Worm (Caenorhabditis elegans): ENCODE results near the gene zhit-3.
A peak's percentile ranks its signal among the peaks of the same experiment; 100 is the strongest.

zhit-3 gene

DNA sequence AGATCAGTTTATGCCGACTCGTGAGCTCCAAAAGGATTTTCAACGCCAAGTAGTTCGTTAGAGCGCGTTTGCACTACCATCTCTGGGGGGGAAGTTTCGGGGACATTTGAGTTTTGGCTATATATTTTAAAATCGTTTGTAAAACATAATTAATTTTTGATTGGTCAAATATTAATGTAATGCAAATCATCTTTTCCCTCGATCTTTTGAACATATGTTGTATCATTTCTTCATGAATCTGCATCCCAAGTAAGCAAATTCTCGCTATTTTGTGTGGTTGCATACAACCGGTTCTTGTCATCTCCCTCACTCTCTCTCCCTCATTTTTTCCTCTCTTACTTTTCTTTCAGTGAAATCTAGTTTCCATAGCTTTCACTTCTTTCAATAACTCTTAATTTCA is 33.8 kb downstream of the zhit-3 start (continued):
- TF ChIP-seq Y5F2A.4 (GFP tag; optimal IDR thresholded peaks at IDR 0.05) = no peak
- TF ChIP-seq nhr-102 (tag; optimal IDR thresholded peaks at IDR 0.05) = no peak
- TF ChIP-seq D1046.2 (GFP tag; IDR thresholded peaks at IDR 0.05) = no peak
- TF ChIP-seq ctbp-1 (GFP tag; IDR thresholded peaks at IDR 0.05) = 0 out of 2 replicates have a peak, but pooled peaks have one; percentile 22
- TF ChIP-seq ceh-44 (GFP tag; IDR thresholded peaks at IDR 0.05) = no peak
- TF ChIP-seq mxl-2 (GFP tag; conservative IDR thresholded peaks at IDR 0.05) = no peak
- no peak for TF ChIP-seq Y105C5A.15 (GFP tag; IDR thresholded peaks at IDR 0.05)
- TF ChIP-seq zip-11 (GFP tag; IDR thresholded peaks at IDR 0.05) = no peak
- TF ChIP-seq dmd-8 (GFP tag; IDR thresholded peaks at IDR 0.05) = no peak
- TF ChIP-seq duxl-1 (tag; optimal IDR thresholded peaks at IDR 0.05; ENCODE audit: poor library complexity) = no peak
- peak; percentile 40 for TF ChIP-seq nhr-28 (tag; optimal IDR thresholded peaks at IDR 0.05)
- no peak for TF ChIP-seq nhr-111 (GFP tag; optimal IDR thresholded peaks at IDR 0.05)
- no peak for TF ChIP-seq pqm-1 (tag; optimal IDR thresholded peaks at IDR 0.05)
- no peak for TF ChIP-seq dmd-9 (GFP tag; IDR thresholded peaks at IDR 0.05)
- TF ChIP-seq daf-8 (GFP tag; IDR thresholded peaks at IDR 0.05) = no peak
- TF ChIP-seq T26A8.4 (GFP tag; IDR thresholded peaks at IDR 0.05) = no peak
- TF ChIP-seq spr-3 (GFP tag; optimal IDR thresholded peaks at IDR 0.05) = no peak
- TF ChIP-seq php-3 (GFP tag; IDR thresholded peaks at IDR 0.05) = no peak
- TF ChIP-seq ztf-11 (tag; optimal IDR thresholded peaks at IDR 0.05) = no peak
- no peak for TF ChIP-seq daf-19 (GFP tag; conservative IDR thresholded peaks at IDR 0.05)
- peak; percentile 51 for TF ChIP-seq T20F7.1 (GFP tag; optimal IDR thresholded peaks at IDR 0.05)
- TF ChIP-seq ces-1 (GFP tag; optimal IDR thresholded peaks at IDR 0.05) = no peak
- no peak for TF ChIP-seq F44E2.7 (GFP tag; IDR thresholded peaks at IDR 0.05)

DNA sequence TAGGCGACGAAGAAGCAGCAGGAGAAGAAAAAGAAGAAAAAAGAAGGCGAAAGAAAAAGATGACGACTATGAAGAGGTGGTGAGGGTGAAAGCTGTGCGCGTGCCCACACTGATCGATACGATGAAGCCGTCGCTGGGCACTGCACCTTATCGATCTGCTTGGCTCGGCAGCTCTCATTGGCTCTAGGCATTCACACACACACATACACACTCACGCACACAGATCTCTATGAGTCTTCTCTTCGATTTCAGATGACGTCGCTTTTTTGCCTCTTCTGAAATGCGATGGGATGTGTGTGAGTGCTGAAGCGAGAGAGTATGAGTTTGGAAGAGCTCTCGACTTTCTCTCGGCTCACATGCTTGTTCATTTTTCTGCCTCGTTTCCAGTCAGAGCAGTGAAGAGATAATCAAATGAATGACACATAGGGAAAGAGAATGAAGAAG is 37.3 kb downstream of the zhit-3 start:
- no peak for TF ChIP-seq R02D3.7 (tag; optimal IDR thresholded peaks at IDR 0.05)
- no peak for TF ChIP-seq spr-3 (GFP tag; optimal IDR thresholded peaks at IDR 0.05)
- TF ChIP-seq hmg-1.1 (GFP tag; IDR thresholded peaks at IDR 0.05) = peak; percentile 82
- TF ChIP-seq D1046.2 (GFP tag; IDR thresholded peaks at IDR 0.05) = no peak
- peak; percentile 73 for TF ChIP-seq hlh-30 (tag; optimal IDR thresholded peaks at IDR 0.05; ENCODE audit: insufficient read depth)
- no peak for TF ChIP-seq gei-8 (GFP tag; optimal IDR thresholded peaks at IDR 0.05)
- no peak for TF ChIP-seq cey-2 (tag; optimal IDR thresholded peaks at IDR 0.05; ENCODE audit: borderline replicate concordance, insufficient read depth)
- TF ChIP-seq dmd-6 (GFP tag; IDR thresholded peaks at IDR 0.05) = peak; percentile 47
- no peak for TF ChIP-seq nhr-237 (tag; optimal IDR thresholded peaks at IDR 0.05)
- no peak for TF ChIP-seq attf-4 (tag; optimal IDR thresholded peaks at IDR 0.05)
- no peak for TF ChIP-seq lim-7 (GFP tag; IDR thresholded peaks at IDR 0.05)
- TF ChIP-seq saeg-2 (GFP tag; IDR thresholded peaks at IDR 0.05) = 0 out of 2 replicates have a peak, but pooled peaks have one; percentile 26
- no peak for TF ChIP-seq lin-29 (GFP tag; IDR thresholded peaks at IDR 0.05)
- TF ChIP-seq daf-12 (tag; optimal IDR thresholded peaks at IDR 0.05) = no peak
- TF ChIP-seq aha-1 (tag) = peak; percentile 100
- no peak for TF ChIP-seq unc-39 (tag; optimal IDR thresholded peaks at IDR 0.05)
- TF ChIP-seq lin-15B (tag; optimal IDR thresholded peaks at IDR 0.05) = no peak
- TF ChIP-seq ama-1 (optimal IDR thresholded peaks at IDR 0.05) = no peak
- TF ChIP-seq arid-1 (GFP tag; conservative IDR thresholded peaks at IDR 0.05) = 0 out of 2 replicates have a peak, but pooled peaks have one; percentile 31
- TF ChIP-seq lin-1 (GFP tag; IDR thresholded peaks at IDR 0.05) = no peak
- no peak for TF ChIP-seq lin-13 (GFP tag; optimal IDR thresholded peaks at IDR 0.05)
- TF ChIP-seq mes-2 (tag; optimal IDR thresholded peaks at IDR 0.05; ENCODE audit: poor library complexity, severe bottlenecking) = peak; percentile 34
- peak; percentile 77 for TF ChIP-seq ces-1 (GFP tag; optimal IDR thresholded peaks at IDR 0.05)
- TF ChIP-seq rbr-2 (tag; optimal IDR thresholded peaks at IDR 0.05) = peak; percentile 89
- TF ChIP-seq mep-1 (tag; optimal IDR thresholded peaks at IDR 0.05) = peak; percentile 85
- TF ChIP-seq F26F4.8 (GFP tag; conservative IDR thresholded peaks at IDR 0.05) = no peak
- no peak for TF ChIP-seq snpc-4 (tag; optimal IDR thresholded peaks at IDR 0.05)
- peak; percentile 47; the same call in 1 of the 2 replicates for TF ChIP-seq lin-38 (GFP tag; IDR thresholded peaks at IDR 0.05)
- TF ChIP-seq ceh-62 (tag; optimal IDR thresholded peaks at IDR 0.05) = no peak
- TF ChIP-seq nhr-111 (GFP tag; optimal IDR thresholded peaks at IDR 0.05) = no peak
- no peak for TF ChIP-seq egl-27 (tag; optimal IDR thresholded peaks at IDR 0.05)
- TF ChIP-seq dve-1 (tag; optimal IDR thresholded peaks at IDR 0.05; ENCODE audit: insufficient read depth) = no peak

Data from whole organism, L4 larva.